Worm (Caenorhabditis elegans) whole organism, late embryonic: Measurements from ENCODE around the gene M01F1.8.

Source experiments
- fax-1 ChIP-seq: sonication (generic microtip); optimal IDR thresholded peaks from 2 replicates; lab custom pipeline; 2016; ENCODE audit warnings: missing genotype, missing genetic modification characterization, missing compliant biosample characterization
- madf-2 ChIP-seq: sonication (generic microtip); optimal IDR thresholded peaks from 2 replicates; lab custom pipeline; 2017; ENCODE audit warnings: missing genetic modification characterization, missing compliant biosample characterization
- pag-3 ChIP-seq: sonication (generic microtip); optimal IDR thresholded peaks from 2 replicates; lab custom pipeline; 2016; ENCODE audit warnings: missing compliant biosample characterization, missing genetic modification characterization, borderline replicate concordance
- pha-4 ChIP-seq: fragments of 150-350 bp; optimal IDR thresholded peaks from 2 replicates; lab custom pipeline; 2018; ENCODE audit warnings: missing biosample characterization, missing genetic modification reagents, missing genetic modification characterization
- pqm-1 ChIP-seq: sonication (generic microtip); optimal IDR thresholded peaks from 2 replicates; lab custom pipeline; 2016; ENCODE audit warnings: missing genetic modification characterization, missing compliant biosample characterization

- TF ChIP-seq pqm-1 (tag; lab: Kevin White, UChicago): peak; percentile 97
- TF ChIP-seq pha-4 (tag; lab: Kevin White, UChicago): no peak
- TF ChIP-seq fax-1 (tag; lab: Kevin White, UChicago): peak; percentile 95
- TF ChIP-seq pag-3 (tag; lab: Kevin White, UChicago): peak; percentile 86
- TF ChIP-seq madf-2 (tag; lab: Kevin White, UChicago): no peak
Measured at ce11 chrIII:3476245-3476644, 26.1 kb downstream of the M01F1.8 start.
